Fruit fly (Drosophila melanogaster) whole organism, embryonic: Measurements from ENCODE around the gene msd1.

ENCODE experiments used
- CG10462 ChIP-seq: fragments of 200-800 bp; sonication (Bioruptor generic); optimal IDR thresholded peaks from 2 replicates; lab custom pipeline; 2016; ENCODE audit warnings: missing biosample characterization, missing genetic modification characterization
- CG10959 ChIP-seq: fragments of 200-800 bp; sonication (Bioruptor generic); IDR thresholded peaks from 2 replicates; pipeline ENCODE4 v1.3.6; 2022; ENCODE audit warnings: missing biosample characterization, missing genetic modification characterization
- CG11398 ChIP-seq: fragments of 200-800 bp; sonication (Bioruptor generic); optimal IDR thresholded peaks from 2 replicates; lab custom pipeline; 2016; ENCODE audit warnings: missing biosample characterization, missing genetic modification characterization
- CG12236 ChIP-seq: fragments of 200-800 bp; sonication (Bioruptor generic); optimal IDR thresholded peaks from 2 replicates; lab custom pipeline; 2016; ENCODE audit warnings: missing biosample characterization, missing genetic modification characterization
- CG12942 ChIP-seq: fragments of 200-800 bp; sonication (Bioruptor generic); optimal IDR thresholded peaks from 3 replicates; lab custom pipeline; 2016; ENCODE audit warnings: missing biosample characterization, missing genetic modification characterization
- CG13424 ChIP-seq: fragments of 200-800 bp; sonication (Bioruptor generic); optimal IDR thresholded peaks from 2 replicates; lab custom pipeline; 2019; ENCODE audit warnings: missing biosample characterization, mild to moderate bottlenecking, missing genetic modification characterization, moderate library complexity
- CG14860 ChIP-seq: fragments of 200-800 bp; sonication (Bioruptor generic); IDR thresholded peaks from 3 replicates; pipeline ENCODE4 v1.3.6; 2022; ENCODE audit warnings: missing biosample characterization, missing genetic modification characterization; ENCODE audit not compliant: partially characterized antibody
- CG18599 ChIP-seq: fragments of 200-800 bp; sonication (Bioruptor generic); optimal IDR thresholded peaks from 3 replicates; lab custom pipeline; 2017; ENCODE audit warnings: missing biosample characterization, missing genetic modification characterization, mild to moderate bottlenecking, moderate library complexity, missing genetic modification reagents
- CG2889 ChIP-seq: fragments of 200-800 bp; sonication (Bioruptor generic); IDR thresholded peaks from 3 replicates; pipeline ENCODE4 v1.3.6; 2022; ENCODE audit warnings: missing biosample characterization, missing genetic modification characterization
- CG31224 ChIP-seq: fragments of 200-800 bp; sonication (Bioruptor generic); IDR thresholded peaks from 2 replicates; pipeline ENCODE4 v1.3.6; 2022; ENCODE audit warnings: missing biosample characterization, missing genetic modification characterization
- CG31441 ChIP-seq: fragments of 200-800 bp; sonication (Bioruptor generic); IDR thresholded peaks from 2 replicates; pipeline ENCODE4 v1.3.6; 2022; ENCODE audit warnings: missing biosample characterization, missing genetic modification characterization
- CG3407 ChIP-seq: fragments of 200-800 bp; sonication (Bioruptor generic); optimal IDR thresholded peaks from 2 replicates; lab custom pipeline; 2018; ENCODE audit warnings: missing biosample characterization, mild to moderate bottlenecking, missing genetic modification characterization
- CG4404 ChIP-seq: fragments of 200-800 bp; sonication (Bioruptor generic); IDR thresholded peaks from 2 replicates; pipeline ENCODE4 v1.3.6; 2022; ENCODE audit warnings: missing biosample characterization, missing genetic modification characterization
- CG4730 ChIP-seq: fragments of 200-800 bp; sonication (Bioruptor generic); IDR thresholded peaks from 2 replicates; pipeline ENCODE4 v1.3.6; 2022; ENCODE audit warnings: missing biosample characterization, missing genetic modification characterization
- CG6272 ChIP-seq: fragments of 200-800 bp; sonication (Bioruptor generic); IDR thresholded peaks from 2 replicates; pipeline ENCODE4 v1.3.6; 2022; ENCODE audit warnings: missing biosample characterization, missing genetic modification characterization
- CG7786 ChIP-seq: fragments of 200-800 bp; sonication (Bioruptor generic); optimal IDR thresholded peaks from 2 replicates; lab custom pipeline; 2016; ENCODE audit warnings: missing biosample characterization, missing genetic modification characterization
- CG8388 ChIP-seq: fragments of 200-800 bp; sonication (Bioruptor generic); optimal IDR thresholded peaks from 2 replicates; lab custom pipeline; 2019; ENCODE audit warnings: missing biosample characterization, mild to moderate bottlenecking, missing genetic modification characterization, moderate library complexity
- CG9727 ChIP-seq: fragments of 200-800 bp; sonication (Bioruptor generic); optimal IDR thresholded peaks from 3 replicates; lab custom pipeline; 2017; ENCODE audit warnings: missing biosample characterization, mild to moderate bottlenecking, missing genetic modification characterization
- Camta ChIP-seq: fragments of 200-800 bp; sonication (Bioruptor generic); optimal IDR thresholded peaks from 2 replicates; lab custom pipeline; 2016; ENCODE audit warnings: missing biosample characterization, missing genetic modification characterization
- CkIIα-i1 ChIP-seq: fragments of 200-800 bp; sonication (Bioruptor generic); IDR thresholded peaks from 2 replicates; pipeline ENCODE4 v1.3.6; 2022; ENCODE audit warnings: missing biosample characterization, missing genetic modification characterization
- Dfd ChIP-seq, 2 experiments: fragments of >200 bp; optimal IDR thresholded peaks; 2 replicates each; lab custom pipeline; 2017; ENCODE audit warnings: missing biosample characterization in 2 of 2, missing genetic modification characterization in 2 of 2
- E2f1 ChIP-seq: fragments of 200-800 bp; sonication (Bioruptor generic); IDR thresholded peaks from 2 replicates; pipeline ENCODE4 v1.3.6; 2022; ENCODE audit warnings: missing biosample characterization, missing genetic modification characterization
- HHEX ChIP-seq: fragments of 200-800 bp; sonication (Bioruptor generic); optimal IDR thresholded peaks from 3 replicates; lab custom pipeline; 2017; ENCODE audit warnings: missing biosample characterization, mild to moderate bottlenecking, missing genetic modification characterization, missing genetic modification reagents
- Mad ChIP-seq: fragments of 200-800 bp; sonication (Bioruptor generic); optimal IDR thresholded peaks from 2 replicates; lab custom pipeline; 2016; ENCODE audit warnings: missing biosample characterization, missing genetic modification characterization
- Nf-YA ChIP-seq: fragments of 200-800 bp; sonication (Bioruptor generic); IDR thresholded peaks from 2 replicates; pipeline ENCODE4 v1.3.6; 2022; ENCODE audit warnings: missing biosample characterization, missing genetic modification characterization
- Ssrp ChIP-seq: fragments of 200-800 bp; sonication (Bioruptor generic); optimal IDR thresholded peaks from 2 replicates; lab custom pipeline; 2018; ENCODE audit warnings: missing biosample characterization, mild to moderate bottlenecking, missing genetic modification characterization, moderate library complexity
- Trl ChIP-seq, 3 experiments: fragments of >200 bp in 2 of 3; fragments of 200-800 bp in 1 of 3; sonication (Bioruptor generic) in 1 of 3; optimal IDR thresholded peaks; 2 replicates in 1 of 3; 3 replicates in 2 of 3; lab custom pipeline; 2016 to 2017; ENCODE audit warnings: missing biosample characterization in 1 of 3, missing genetic modification characterization in 1 of 3
- abd-A ChIP-seq: fragments of 200-800 bp; sonication (Bioruptor generic); optimal IDR thresholded peaks from 3 replicates; lab custom pipeline; 2019; ENCODE audit warnings: missing biosample characterization, mild to moderate bottlenecking, missing genetic modification characterization, moderate library complexity
- ato ChIP-seq: fragments of 200-800 bp; sonication (Bioruptor generic); IDR thresholded peaks from 2 replicates; pipeline ENCODE4 v1.3.6; 2022; ENCODE audit warnings: missing biosample characterization, missing genetic modification characterization; ENCODE audit not compliant: partially characterized antibody
- caup ChIP-seq: fragments of 200-800 bp; sonication (Bioruptor generic); optimal IDR thresholded peaks from 3 replicates; lab custom pipeline; 2017; ENCODE audit warnings: missing biosample characterization, mild to moderate bottlenecking, missing genetic modification characterization, moderate library complexity; ENCODE audit not compliant: severe bottlenecking
- chif ChIP-seq, 2 experiments: fragments of 200-800 bp; sonication (Bioruptor generic); optimal IDR thresholded peaks; 3 replicates each; lab custom pipeline; 2016; ENCODE audit warnings: missing biosample characterization in 2 of 2, missing genetic modification characterization in 2 of 2
- chm ChIP-seq: fragments of 200-800 bp; sonication (Bioruptor generic); IDR thresholded peaks from 2 replicates; pipeline ENCODE4 v1.3.6; 2022; ENCODE audit warnings: missing biosample characterization, missing genetic modification characterization
- crol ChIP-seq: fragments of 200-800 bp; sonication (Bioruptor generic); IDR thresholded peaks from 2 replicates; pipeline ENCODE4 v1.3.6; 2022; ENCODE audit warnings: missing biosample characterization, missing genetic modification characterization
- da ChIP-seq: fragments of 200-800 bp; sonication (Bioruptor generic); optimal IDR thresholded peaks from 2 replicates; lab custom pipeline; 2016; ENCODE audit warnings: missing biosample characterization, missing genetic modification characterization
- fru ChIP-seq: fragments of >200 bp; optimal IDR thresholded peaks from 2 replicates; lab custom pipeline; 2017
- ind ChIP-seq: fragments of 200-800 bp; sonication (Bioruptor generic); optimal IDR thresholded peaks from 3 replicates; lab custom pipeline; 2016; ENCODE audit warnings: missing biosample characterization, missing genetic modification characterization
- kni ChIP-seq: fragments of 200-800 bp; sonication (Bioruptor generic); optimal IDR thresholded peaks from 3 replicates; lab custom pipeline; 2017; ENCODE audit warnings: mild to moderate bottlenecking, missing biosample characterization, missing genetic modification reagents, missing genetic modification characterization
- nerfin-1 ChIP-seq: fragments of 200-800 bp; sonication (Bioruptor generic); optimal IDR thresholded peaks from 3 replicates; lab custom pipeline; 2019; ENCODE audit warnings: missing biosample characterization, mild to moderate bottlenecking, missing genetic modification characterization, moderate library complexity
- p53 ChIP-seq: fragments of 200-800 bp; sonication (Bioruptor generic); optimal IDR thresholded peaks from 2 replicates; lab custom pipeline; 2016; ENCODE audit warnings: missing biosample characterization, missing genetic modification characterization
- pros ChIP-seq: fragments of 200-800 bp; sonication (Bioruptor generic); optimal IDR thresholded peaks from 3 replicates; lab custom pipeline; 2019; ENCODE audit warnings: missing biosample characterization, mild to moderate bottlenecking, missing genetic modification characterization, moderate library complexity
- pum ChIP-seq: fragments of 200-800 bp; sonication (Bioruptor generic); optimal IDR thresholded peaks from 2 replicates; lab custom pipeline; 2016; ENCODE audit warnings: missing biosample characterization, missing genetic modification characterization
- ranshi ChIP-seq: fragments of 200-800 bp; sonication (Bioruptor generic); IDR thresholded peaks from 2 replicates; pipeline ENCODE4 v1.3.6; 2022; ENCODE audit warnings: missing biosample characterization, missing genetic modification characterization
- ro ChIP-seq: fragments of 200-800 bp; sonication (Bioruptor generic); IDR thresholded peaks from 2 replicates; pipeline ENCODE4 v1.3.6; 2022; ENCODE audit warnings: missing biosample characterization, missing genetic modification characterization
- slbo ChIP-seq: fragments of 200-800 bp; sonication (Bioruptor generic); IDR thresholded peaks from 2 replicates; pipeline ENCODE4 v1.3.6; 2022; ENCODE audit warnings: missing biosample characterization, missing genetic modification characterization
- sug ChIP-seq: fragments of 200-800 bp; optimal IDR thresholded peaks from 2 replicates; lab custom pipeline; 2019; ENCODE audit warnings: missing biosample characterization, mild to moderate bottlenecking, missing genetic modification characterization, moderate library complexity
- tin ChIP-seq: fragments of 200-800 bp; sonication (Bioruptor generic); optimal IDR thresholded peaks from 3 replicates; lab custom pipeline; 2016; ENCODE audit warnings: missing biosample characterization, missing genetic modification characterization
- toy ChIP-seq: fragments of 200-800 bp; sonication (Bioruptor generic); IDR thresholded peaks from 2 replicates; pipeline ENCODE4 v1.3.6; 2022; ENCODE audit warnings: missing biosample characterization, missing genetic modification characterization
- trem ChIP-seq: fragments of 200-800 bp; optimal IDR thresholded peaks from 3 replicates; lab custom pipeline; 2019; ENCODE audit warnings: missing biosample characterization, mild to moderate bottlenecking, missing genetic modification characterization, moderate library complexity
- tx ChIP-seq: fragments of 200-800 bp; sonication (Bioruptor generic); optimal IDR thresholded peaks from 2 replicates; lab custom pipeline; 2016; ENCODE audit warnings: missing biosample characterization, missing genetic modification characterization
- zfh2 ChIP-seq: fragments of 200-800 bp; sonication (Bioruptor generic); optimal IDR thresholded peaks from 2 replicates; lab custom pipeline; 2016; ENCODE audit warnings: missing biosample characterization, missing genetic modification characterization

The msd1 gene

DNA sequence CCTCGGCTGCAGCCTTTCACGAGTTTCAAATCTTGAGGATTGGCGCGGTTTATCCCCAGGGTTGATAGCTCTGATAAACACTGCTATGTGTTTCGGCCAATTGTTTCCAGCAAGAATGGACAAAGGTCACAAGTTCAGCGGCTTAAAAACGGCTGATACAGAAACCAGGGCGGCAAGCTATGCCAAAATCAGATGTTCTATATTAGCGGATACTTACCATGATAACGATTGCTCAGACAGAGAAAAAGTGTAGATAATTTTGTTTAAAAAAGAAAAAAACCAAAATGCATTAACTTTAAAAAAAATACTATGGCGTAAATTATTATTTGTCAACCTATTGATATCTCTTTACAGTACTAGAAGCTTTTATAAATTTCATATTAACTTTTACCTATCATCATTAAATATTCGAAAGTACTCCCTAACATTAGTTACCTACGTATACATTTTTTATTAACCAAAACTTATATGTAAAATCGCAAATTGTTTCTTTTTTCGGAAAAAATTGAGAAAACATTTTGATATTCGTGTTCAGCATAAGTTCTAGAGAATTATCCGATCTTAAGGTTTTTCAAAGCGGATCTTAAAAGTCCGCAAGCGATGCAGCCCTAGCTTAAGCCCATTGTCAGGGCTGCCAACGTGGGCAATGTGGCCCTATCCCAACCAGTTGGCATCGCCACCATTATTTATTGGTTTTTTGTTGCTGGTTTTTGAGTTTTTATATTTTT, 18.3 kb upstream of the msd1 start, which contains the start of the genes sturkopf and Herc4 (continued):
- peak; percentile 65 for TF ChIP-seq Mad (GFP tag; lab: Kevin White, UChicago)
- TF ChIP-seq slbo (GFP tag; lab: Robert Waterston, UW), result peak; percentile 80
- no peak for TF ChIP-seq Nf-YA (GFP tag; lab: Robert Waterston, UW)
- TF ChIP-seq abd-A, result no peak
- peak; percentile 80 for TF ChIP-seq CG13424 (tag; lab: Kevin White, UChicago)
- no peak for TF ChIP-seq kni (GFP tag; lab: Kevin White, UChicago)
- TF ChIP-seq Camta, result peak; percentile 91
- TF ChIP-seq CG2889 (GFP tag; lab: Robert Waterston, UW), result peak; percentile 47; the same call in 1 of the 3 replicates
- TF ChIP-seq CG9727 (GFP tag; lab: Kevin White, UChicago), result peak; percentile 82
- no peak for TF ChIP-seq Trl (optimal IDR thresholded peaks at IDR 0.05; lab: Kevin White, UChicago)
- TF ChIP-seq Trl (GFP tag; optimal IDR thresholded peaks at IDR 0.05; lab: Kevin White, UChicago), result peak; percentile 87
- peak; percentile 85 for TF ChIP-seq pum (GFP tag; lab: Kevin White, UChicago)
- TF ChIP-seq crol (GFP tag; lab: Robert Waterston, UW), result no peak
- peak; percentile 71 for TF ChIP-seq p53 (GFP tag; lab: Kevin White, UChicago)
- TF ChIP-seq CG3407, result peak; percentile 69
- TF ChIP-seq trem (tag; lab: Kevin White, UChicago), result peak; percentile 98
- no peak for TF ChIP-seq CG12236 (GFP tag; lab: Kevin White, UChicago)
- TF ChIP-seq E2f1, result peak; percentile 44; the same call in 1 of the 2 replicates
- TF ChIP-seq sug, result peak; percentile 83
- peak; percentile 69 for TF ChIP-seq tx (GFP tag; lab: Kevin White, UChicago)
- TF ChIP-seq da (GFP tag; lab: Kevin White, UChicago), result peak; percentile 47
- TF ChIP-seq chif (GFP tag; optimal IDR thresholded peaks at IDR 0.05; lab: Kevin White, UChicago), result peak; percentile 64 to 77
- peak; percentile 49 for TF ChIP-seq caup (GFP tag; lab: Kevin White, UChicago)
- TF ChIP-seq CG18599, result peak; percentile 69
- TF ChIP-seq CkIIα-i1, result no peak
- TF ChIP-seq CG4404, result no peak
- TF ChIP-seq CG10959 (GFP tag; lab: Robert Waterston, UW), result no peak
- no peak for TF ChIP-seq CG31224 (GFP tag; lab: Robert Waterston, UW)
- TF ChIP-seq Dfd (GFP tag; optimal IDR thresholded peaks at IDR 0.05; lab: Kevin White, UChicago), result peak in 1 of 2 experiments; percentile 9
- TF ChIP-seq ranshi, result peak; percentile 43
- peak; percentile 61 for TF ChIP-seq tin (GFP tag; lab: Kevin White, UChicago)
- TF ChIP-seq nerfin-1 (tag; lab: Kevin White, UChicago), result peak; percentile 59
- peak; percentile 50 for TF ChIP-seq CG4730 (GFP tag; lab: Robert Waterston, UW)
- no peak for TF ChIP-seq ato
- TF ChIP-seq CG10462 (GFP tag; lab: Kevin White, UChicago), result peak; percentile 19
- TF ChIP-seq CG7786, result peak; percentile 68
- peak; percentile 56 for TF ChIP-seq CG6272 (GFP tag; lab: Robert Waterston, UW)
- TF ChIP-seq Ssrp (tag; lab: Kevin White, UChicago), result peak; percentile 43
- TF ChIP-seq HHEX (GFP tag; lab: Kevin White, UChicago), result peak; percentile 16
- TF ChIP-seq ro (GFP tag; lab: Robert Waterston, UW), result peak; percentile 7; the same call in 1 of the 2 replicates
- 0 out of 2 replicates have a peak, but pooled peaks have one; percentile 9 for TF ChIP-seq chm (GFP tag; lab: Robert Waterston, UW)
- no peak for TF ChIP-seq fru (lab: Kevin White, UChicago)
- peak; percentile 2 for TF ChIP-seq pros
- no peak for TF ChIP-seq CG11398
- TF ChIP-seq CG8388 (GFP tag; lab: Kevin White, UChicago), result peak; percentile 66
- no peak for TF ChIP-seq CG14860
- peak; percentile 60 for TF ChIP-seq CG12942
- TF ChIP-seq CG31441 (GFP tag; lab: Robert Waterston, UW), result no peak; the same call in 1 of the 2 replicates
- TF ChIP-seq toy, result peak; percentile 18; the same call in 1 of the 2 replicates
- peak; percentile 62 for TF ChIP-seq ind (GFP tag; lab: Kevin White, UChicago)
- TF ChIP-seq zfh2, result peak; percentile 91
